Fruit fly (Drosophila melanogaster) whole organism, pupa: ENCODE data around the gene CG7772.

Experiments
- CG13204 ChIP-seq: fragments of 200-800 bp; sonication (Bioruptor generic); optimal IDR thresholded peaks from 2 replicates; lab custom pipeline; 2018; ENCODE audit warnings: missing biosample characterization, mild to moderate bottlenecking, missing genetic modification characterization, moderate library complexity
- CG14655 ChIP-seq: fragments of 200-800 bp; sonication (Bioruptor generic); optimal IDR thresholded peaks from 3 replicates; lab custom pipeline; 2017; ENCODE audit warnings: mild to moderate bottlenecking, missing biosample characterization, missing genetic modification reagents, missing genetic modification characterization
- CG15710 ChIP-seq: fragments of 200-800 bp; sonication (Bioruptor generic); optimal IDR thresholded peaks from 2 replicates; lab custom pipeline; 2018; ENCODE audit warnings: missing biosample characterization, mild to moderate bottlenecking, missing genetic modification characterization, moderate library complexity
- CG4496 ChIP-seq: fragments of 200-800 bp; sonication (Bioruptor generic); IDR thresholded peaks from 3 replicates; pipeline ENCODE4 v1.3.6; 2022; ENCODE audit warnings: missing biosample characterization, missing genetic modification characterization
- CG8159 ChIP-seq: fragments of 200-800 bp; sonication (Bioruptor generic); optimal IDR thresholded peaks from 3 replicates; lab custom pipeline; 2018; ENCODE audit warnings: missing biosample characterization, mild to moderate bottlenecking, missing genetic modification characterization, moderate library complexity
- CG8301 ChIP-seq: fragments of 200-800 bp; sonication (Bioruptor generic); optimal IDR thresholded peaks from 2 replicates; lab custom pipeline; 2018; ENCODE audit warnings: missing biosample characterization, mild to moderate bottlenecking, missing genetic modification characterization
- CG9948 ChIP-seq: fragments of 200-800 bp; sonication (Bioruptor generic); optimal IDR thresholded peaks from 2 replicates; lab custom pipeline; 2018; ENCODE audit warnings: missing biosample characterization, mild to moderate bottlenecking, missing genetic modification characterization, moderate library complexity
- D1 ChIP-seq: fragments of 200-800 bp; sonication (Bioruptor generic); optimal IDR thresholded peaks from 2 replicates; lab custom pipeline; 2018; ENCODE audit warnings: missing biosample characterization, mild to moderate bottlenecking, missing genetic modification characterization, moderate library complexity
- EcR ChIP-seq: fragments of 200-800 bp; sonication (Bioruptor generic); optimal IDR thresholded peaks from 3 replicates; lab custom pipeline; 2019; ENCODE audit warnings: missing biosample characterization, missing genetic modification characterization, mild to moderate bottlenecking, moderate library complexity, missing genetic modification reagents
- Ets98B ChIP-seq: fragments of 200-800 bp; sonication (Bioruptor generic); IDR thresholded peaks from 2 replicates; pipeline ENCODE4 v1.3.6; 2022; ENCODE audit warnings: missing biosample characterization, missing genetic modification characterization
- gl ChIP-seq: fragments of 200-800 bp; sonication (Bioruptor generic); optimal IDR thresholded peaks from 2 replicates; lab custom pipeline; 2018; ENCODE audit warnings: missing biosample characterization, mild to moderate bottlenecking, missing genetic modification characterization
- rn ChIP-seq: fragments of 200-800 bp; sonication (Bioruptor generic); IDR thresholded peaks from 2 replicates; pipeline ENCODE4 v1.3.6; 2022; ENCODE audit warnings: missing biosample characterization, missing genetic modification characterization

- TF ChIP-seq CG9948 (no peak), CG13204 (no peak), CG15710 (no peak), CG8301 (no peak), CG14655 (GFP tag; lab: Kevin White, UChicago) (no peak), Ets98B (GFP tag; lab: Robert Waterston, UW) (no peak), CG8159 (tag; lab: Kevin White, UChicago) (no peak), CG4496 (no peak), EcR (GFP tag; lab: Kevin White, UChicago) (peak; percentile 73), gl (tag; lab: Kevin White, UChicago) (no peak), D1 (no peak), rn (GFP tag; lab: Robert Waterston, UW) (no peak)
These were observed 33.7 kb downstream of the CG7772 start for dm6 chrX:17873329-17873728.
